Fruit fly (Drosophila melanogaster) whole organism, adult: ENCODE measurements around the gene peg.
A peak's percentile ranks its signal among the peaks of the same experiment; 100 is the strongest.

Source experiments
- CG11617 ChIP-seq: fragments of 200-800 bp; sonication (Bioruptor generic); optimal IDR thresholded peaks from 2 replicates; lab custom pipeline; 2017; ENCODE audit warnings: mild to moderate bottlenecking, missing biosample characterization, missing genetic modification reagents, missing genetic modification characterization
- CG12768 ChIP-seq: fragments of 200-800 bp; sonication (Bioruptor generic); optimal IDR thresholded peaks from 2 replicates; lab custom pipeline; 2017; ENCODE audit warnings: missing biosample characterization, missing genetic modification characterization, mild to moderate bottlenecking, moderate library complexity, missing genetic modification reagents
- CG14711 ChIP-seq: fragments of 200-800 bp; sonication (Bioruptor generic); optimal IDR thresholded peaks from 2 replicates; lab custom pipeline; 2018; ENCODE audit warnings: missing biosample characterization, mild to moderate bottlenecking, missing genetic modification characterization, moderate library complexity
- CG1620 ChIP-seq: fragments of 200-800 bp; sonication (Bioruptor generic); optimal IDR thresholded peaks from 2 replicates; lab custom pipeline; 2016; ENCODE audit warnings: missing biosample characterization, missing genetic modification characterization
- CG33017 ChIP-seq: fragments of 200-800 bp; sonication (Bioruptor generic); optimal IDR thresholded peaks from 2 replicates; lab custom pipeline; 2018; ENCODE audit warnings: missing biosample characterization, mild to moderate bottlenecking, missing genetic modification characterization, moderate library complexity
- CG5204 ChIP-seq: fragments of 200-800 bp; sonication (Bioruptor generic); optimal IDR thresholded peaks from 2 replicates; lab custom pipeline; 2016; ENCODE audit warnings: missing biosample characterization, missing genetic modification characterization
- CG7045 ChIP-seq: fragments of 200-800 bp; sonication (Bioruptor generic); optimal IDR thresholded peaks from 2 replicates; lab custom pipeline; 2017; ENCODE audit warnings: missing biosample characterization, mild to moderate bottlenecking, missing genetic modification characterization
- CG7101 ChIP-seq: fragments of 200-800 bp; sonication (Bioruptor generic); optimal IDR thresholded peaks from 2 replicates; lab custom pipeline; 2018; ENCODE audit warnings: missing biosample characterization, mild to moderate bottlenecking, missing genetic modification characterization, moderate library complexity
- Clk ChIP-seq: fragments of 200-800 bp; sonication (Bioruptor generic); optimal IDR thresholded peaks from 2 replicates; lab custom pipeline; 2017; ENCODE audit warnings: missing biosample characterization, missing genetic modification characterization
- Crg-1 ChIP-seq: fragments of 200-800 bp; sonication (Bioruptor generic); optimal IDR thresholded peaks from 2 replicates; lab custom pipeline; 2016; ENCODE audit warnings: missing biosample characterization, missing genetic modification characterization
- Hr96 ChIP-seq: fragments of 200-800 bp; sonication (Bioruptor generic); optimal IDR thresholded peaks from 2 replicates; lab custom pipeline; 2016; ENCODE audit warnings: missing biosample characterization, missing genetic modification characterization
- Mnt ChIP-seq: fragments of 200-800 bp; sonication (Bioruptor generic); optimal IDR thresholded peaks from 2 replicates; lab custom pipeline; 2016; ENCODE audit warnings: missing biosample characterization, mild to moderate bottlenecking, missing genetic modification characterization
- bab1 ChIP-seq: fragments of 200-800 bp; sonication (Bioruptor generic); optimal IDR thresholded peaks from 3 replicates; lab custom pipeline; 2019; ENCODE audit warnings: missing biosample characterization, mild to moderate bottlenecking, missing genetic modification characterization, moderate library complexity
- cic ChIP-seq: fragments of 200-800 bp; sonication (Bioruptor generic); optimal IDR thresholded peaks from 2 replicates; lab custom pipeline; 2017; ENCODE audit warnings: missing biosample characterization, mild to moderate bottlenecking, missing genetic modification characterization, moderate library complexity
- cnc ChIP-seq, 2 experiments: fragments of >200 bp; optimal IDR thresholded peaks; 2 replicates each; lab custom pipeline; 2017
- kay ChIP-seq: fragments of 200-800 bp; sonication (Bioruptor generic); peaks from one replicate; lab custom pipeline; 2016; ENCODE audit warnings: missing biosample characterization, missing genetic modification characterization, borderline replicate concordance
- ovo ChIP-seq: fragments of 200-800 bp; sonication (Bioruptor generic); optimal IDR thresholded peaks from 2 replicates; lab custom pipeline; 2016; ENCODE audit warnings: missing biosample characterization, missing genetic modification characterization
- pad ChIP-seq: fragments of 200-800 bp; sonication (Bioruptor generic); optimal IDR thresholded peaks from 3 replicates; lab custom pipeline; 2017; ENCODE audit warnings: missing biosample characterization, missing genetic modification characterization, mild to moderate bottlenecking, moderate library complexity, missing genetic modification reagents
- tj ChIP-seq: fragments of 200-800 bp; sonication (Bioruptor generic); optimal IDR thresholded peaks from 3 replicates; lab custom pipeline; 2017; ENCODE audit warnings: missing biosample characterization, mild to moderate bottlenecking, missing genetic modification characterization, moderate library complexity
- toe ChIP-seq: fragments of 200-800 bp; sonication (Bioruptor generic); optimal IDR thresholded peaks from 2 replicates; lab custom pipeline; 2016; ENCODE audit warnings: missing biosample characterization, missing genetic modification characterization

Gene peg

DNA sequence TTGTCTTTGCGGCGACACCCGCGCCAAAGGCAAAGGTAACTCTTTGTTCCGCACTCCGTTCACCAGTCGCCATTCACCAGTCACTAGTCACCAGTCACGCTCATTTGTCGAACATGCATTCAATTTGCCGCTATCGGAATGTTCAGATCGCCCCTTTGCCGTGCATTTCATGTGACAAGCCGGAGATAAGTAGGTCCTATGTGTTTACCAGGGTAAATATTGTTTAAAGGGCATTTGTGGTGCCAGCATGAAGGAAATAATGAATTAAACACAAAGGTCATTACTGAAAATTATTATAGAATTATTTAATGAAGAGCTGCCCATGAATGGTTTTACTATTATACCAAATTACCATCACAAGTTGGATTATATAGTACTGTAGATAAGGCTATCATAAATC, 22.8 kb downstream of the peg start:
- TF ChIP-seq CG5204 (GFP tag; lab: Kevin White, UChicago) (no peak), kay (GFP tag; lab: Kevin White, UChicago) (peak; percentile 78), CG7045 (GFP tag; lab: Kevin White, UChicago) (no peak), Crg-1 (peak; percentile 4), CG11617 (GFP tag; lab: Kevin White, UChicago) (peak; percentile 2), cic (GFP tag; lab: Kevin White, UChicago) (peak; percentile 17)

DNA sequence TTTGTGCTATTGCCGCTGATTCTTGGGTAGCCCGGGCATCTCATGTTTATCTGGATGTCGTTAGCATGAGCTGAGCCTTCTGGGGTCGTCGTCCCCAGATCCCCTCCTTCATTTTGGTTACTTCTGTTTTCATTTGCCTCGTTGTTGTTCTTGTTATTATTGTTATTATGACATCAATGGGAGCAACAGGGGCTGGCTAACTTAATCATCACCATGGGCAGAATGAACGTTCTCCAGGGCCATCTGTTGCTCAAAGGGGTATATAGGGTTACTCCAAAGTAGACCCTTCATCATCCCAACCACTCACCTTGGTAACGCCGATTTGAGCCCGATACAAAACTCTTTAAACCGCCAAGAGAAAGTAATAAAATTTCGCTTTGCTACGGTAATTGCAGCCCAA, 25.6 kb downstream of the peg start:
- no peak for TF ChIP-seq CG7045 (GFP tag; lab: Kevin White, UChicago)
- no peak for TF ChIP-seq CG11617 (GFP tag; lab: Kevin White, UChicago)
- no peak for TF ChIP-seq tj (GFP tag; lab: Kevin White, UChicago)
- no peak for TF ChIP-seq toe (GFP tag; lab: Kevin White, UChicago)
- TF ChIP-seq pad (GFP tag; lab: Kevin White, UChicago) = no peak
- TF ChIP-seq CG12768 (GFP tag; lab: Kevin White, UChicago) = no peak
- no peak for TF ChIP-seq kay (GFP tag; lab: Kevin White, UChicago)
- no peak for TF ChIP-seq CG7101
- TF ChIP-seq cnc (optimal IDR thresholded peaks at IDR 0.05; lab: Kevin White, UChicago) = no peak
- no peak for TF ChIP-seq Clk (GFP tag; lab: Kevin White, UChicago)
- TF ChIP-seq Crg-1 = no peak

DNA sequence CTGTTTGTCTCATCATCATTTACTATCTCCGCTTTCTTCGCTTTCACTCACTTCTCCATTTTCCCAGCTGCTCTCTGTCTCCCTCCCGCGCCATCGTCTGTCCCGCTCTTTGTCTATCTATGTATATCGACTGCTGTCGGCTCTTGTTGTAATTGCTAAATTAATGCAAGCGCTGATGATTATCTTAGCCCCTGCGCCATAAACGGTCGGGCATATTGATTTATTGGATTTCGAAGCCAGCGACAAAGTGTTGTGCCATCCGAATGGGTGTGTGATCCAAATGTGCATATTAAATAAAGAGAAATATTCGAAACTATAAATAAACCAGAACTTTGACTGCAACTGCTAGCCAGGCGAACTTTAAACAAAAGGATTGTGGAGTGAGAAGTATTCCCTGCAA, 33.6 kb downstream of the peg start:
- TF ChIP-seq ovo (GFP tag; lab: Kevin White, UChicago) (no peak), toe (GFP tag; lab: Kevin White, UChicago) (no peak), CG14711 (no peak), Mnt (GFP tag; lab: Kevin White, UChicago) (no peak), CG5204 (GFP tag; lab: Kevin White, UChicago) (no peak), Crg-1 (no peak), CG1620 (GFP tag; lab: Kevin White, UChicago) (no peak), Clk (GFP tag; lab: Kevin White, UChicago) (no peak), bab1 (no peak), Hr96 (no peak), cic (GFP tag; lab: Kevin White, UChicago) (no peak), CG12768 (GFP tag; lab: Kevin White, UChicago) (no peak), CG7045 (GFP tag; lab: Kevin White, UChicago) (no peak), cnc (optimal IDR thresholded peaks at IDR 0.05; lab: Kevin White, UChicago) (no peak), CG7101 (no peak)

dm6 chr3R:20989657-20990056, 34.3 kb downstream of the peg start:
- TF ChIP-seq CG7101 (peak; percentile 19), toe (GFP tag; lab: Kevin White, UChicago) (peak; percentile 5), CG11617 (GFP tag; lab: Kevin White, UChicago) (peak; percentile 26), pad (GFP tag; lab: Kevin White, UChicago) (peak; percentile 99), tj (GFP tag; lab: Kevin White, UChicago) (no peak), CG7045 (GFP tag; lab: Kevin White, UChicago) (no peak), CG12768 (GFP tag; lab: Kevin White, UChicago) (no peak), ovo (GFP tag; lab: Kevin White, UChicago) (peak; percentile 37), Clk (GFP tag; lab: Kevin White, UChicago) (no peak), CG33017 (tag; lab: Kevin White, UChicago) (no peak), Hr96 (peak; percentile 25), CG1620 (GFP tag; lab: Kevin White, UChicago) (peak; percentile 30), CG14711 (no peak), cic (GFP tag; lab: Kevin White, UChicago) (no peak), bab1 (peak; percentile 30), kay (GFP tag; lab: Kevin White, UChicago) (no peak), cnc (optimal IDR thresholded peaks at IDR 0.05; lab: Kevin White, UChicago) (no peak), CG5204 (GFP tag; lab: Kevin White, UChicago) (peak; percentile 36), Mnt (GFP tag; lab: Kevin White, UChicago) (no peak), Crg-1 (no peak)

DNA sequence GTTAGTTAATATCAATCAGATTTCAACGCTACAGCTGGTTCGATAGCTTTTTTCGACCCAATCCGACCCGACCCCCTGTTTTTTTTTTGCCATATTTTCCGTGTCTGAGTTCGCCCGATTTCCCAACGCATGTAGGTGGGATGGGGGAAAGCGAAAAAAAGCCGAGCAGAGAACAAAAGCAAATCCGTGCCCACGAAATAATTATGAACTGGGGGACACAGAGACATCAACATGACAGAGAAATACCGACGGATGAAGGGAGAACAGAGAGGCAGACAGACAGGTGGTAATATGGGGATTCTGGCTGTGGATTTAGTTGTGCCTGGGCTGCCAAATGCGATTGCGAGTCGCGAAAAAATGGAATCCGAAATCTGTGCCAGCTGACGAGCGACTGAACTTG, 34.9 kb downstream of the peg start:
- no peak for TF ChIP-seq CG7045 (GFP tag; lab: Kevin White, UChicago)
- TF ChIP-seq CG5204 (GFP tag; lab: Kevin White, UChicago) = no peak
- TF ChIP-seq ovo (GFP tag; lab: Kevin White, UChicago) = no peak
- no peak for TF ChIP-seq Hr96
- no peak for TF ChIP-seq Mnt (GFP tag; lab: Kevin White, UChicago)
- TF ChIP-seq cic (GFP tag; lab: Kevin White, UChicago) = no peak

dm6 chr3R:20988560-20988959, 35.4 kb downstream of the peg start:
- TF ChIP-seq CG7101 = no peak
- no peak for TF ChIP-seq CG5204 (GFP tag; lab: Kevin White, UChicago)
- TF ChIP-seq toe (GFP tag; lab: Kevin White, UChicago) = no peak
- no peak for TF ChIP-seq cnc (optimal IDR thresholded peaks at IDR 0.05; lab: Kevin White, UChicago)
- no peak for TF ChIP-seq CG11617 (GFP tag; lab: Kevin White, UChicago)
- TF ChIP-seq CG33017 (tag; lab: Kevin White, UChicago) = no peak
- TF ChIP-seq CG1620 (GFP tag; lab: Kevin White, UChicago) = no peak
- no peak for TF ChIP-seq Clk (GFP tag; lab: Kevin White, UChicago)
- TF ChIP-seq CG14711 = no peak
- TF ChIP-seq cic (GFP tag; lab: Kevin White, UChicago) = no peak
- no peak for TF ChIP-seq pad (GFP tag; lab: Kevin White, UChicago)
- TF ChIP-seq CG7045 (GFP tag; lab: Kevin White, UChicago) = no peak
- no peak for TF ChIP-seq kay (GFP tag; lab: Kevin White, UChicago)
- no peak for TF ChIP-seq Crg-1
- TF ChIP-seq CG12768 (GFP tag; lab: Kevin White, UChicago) = no peak
- no peak for TF ChIP-seq bab1
- TF ChIP-seq Mnt (GFP tag; lab: Kevin White, UChicago) = no peak
- no peak for TF ChIP-seq tj (GFP tag; lab: Kevin White, UChicago)
- no peak for TF ChIP-seq Hr96
